Worm (Caenorhabditis elegans): Measurements from ENCODE around the gene Y43F8C.16.

The Y43F8C.16 gene

DNA sequence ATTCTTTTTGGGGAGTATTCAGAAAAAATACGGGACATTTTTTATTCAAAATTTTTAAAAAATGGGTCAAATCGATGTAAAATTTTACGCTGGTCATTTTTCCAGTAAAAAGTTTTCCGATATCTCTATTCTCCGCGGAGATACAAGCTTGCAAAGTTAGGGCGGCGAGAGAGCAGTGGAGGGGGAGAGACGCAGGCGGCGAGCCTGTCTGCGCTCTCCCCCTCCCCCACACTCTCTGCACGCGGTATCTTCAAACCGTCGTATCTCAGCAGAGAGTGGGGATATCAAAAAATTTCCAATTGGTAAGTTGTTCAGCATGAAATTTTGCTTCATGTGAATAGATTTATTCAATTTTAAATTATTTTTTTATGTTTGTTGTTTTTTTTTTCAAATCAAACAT is 43.5 kb downstream of the Y43F8C.16 start:
- TF ChIP-seq aha-1 (tag) (peak; percentile 83), zfp-3 (GFP tag; conservative IDR thresholded peaks at IDR 0.05) (no peak), zfp-2 (tag; optimal IDR thresholded peaks at IDR 0.05) (no peak), set-16 (GFP tag; IDR thresholded peaks at IDR 0.05) (peak; percentile 60)

- no peak for TF ChIP-seq nhr-102 (tag; optimal IDR thresholded peaks at IDR 0.05)
- no peak for TF ChIP-seq fkh-10 (GFP tag; optimal IDR thresholded peaks at IDR 0.05)
- no peak for TF ChIP-seq ctbp-1 (GFP tag; IDR thresholded peaks at IDR 0.05)
- TF ChIP-seq unc-39 (tag; optimal IDR thresholded peaks at IDR 0.05) = no peak
- TF ChIP-seq nhr-77 (tag; optimal IDR thresholded peaks at IDR 0.05) = no peak
- TF ChIP-seq lsy-2 (tag; optimal IDR thresholded peaks at IDR 0.05) = no peak
Observed at ce11 chrV:19670866-19671265, 44.5 kb downstream of the Y43F8C.16 start.

DNA sequence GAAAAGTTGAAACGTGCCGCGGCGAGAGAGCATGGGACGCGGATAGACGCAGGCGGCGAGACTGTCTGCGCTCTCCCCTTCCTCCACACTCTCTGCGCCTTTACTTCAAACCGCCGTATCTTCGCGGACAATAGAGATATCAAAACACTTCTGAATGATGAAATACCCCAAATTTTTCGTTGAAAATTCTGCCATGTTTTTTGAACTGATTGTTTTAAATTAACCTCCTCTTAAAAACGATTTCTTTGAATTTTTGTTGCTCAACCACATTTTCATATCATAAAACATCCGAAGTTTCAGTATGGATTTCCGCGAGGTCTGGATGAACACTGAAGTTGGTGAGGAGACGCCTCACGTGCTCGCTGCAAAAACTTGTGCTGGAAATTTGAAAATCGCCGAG is 45.4 kb downstream of the Y43F8C.16 start, which contains the start of gene Y43F8C.11:
Gene Y43F8C.11 (plus strand): TSS at position 301 of the 400 bp plus-strand sequence.
- TF ChIP-seq ces-1 (GFP tag; optimal IDR thresholded peaks at IDR 0.05) = no peak
- no peak for TF ChIP-seq skn-1 (tag; optimal IDR thresholded peaks at IDR 0.05)
- no peak for TF ChIP-seq snpc-4 (tag; optimal IDR thresholded peaks at IDR 0.05)
- no peak for TF ChIP-seq F37D6.2 (tag; optimal IDR thresholded peaks at IDR 0.05)
- no peak for TF ChIP-seq hlh-30 (tag; optimal IDR thresholded peaks at IDR 0.05; ENCODE audit: insufficient read depth)
- TF ChIP-seq arid-1 (GFP tag; conservative IDR thresholded peaks at IDR 0.05) = no peak
- TF ChIP-seq Y48G9A.11 (GFP tag; IDR thresholded peaks at IDR 0.05) = no peak
- TF ChIP-seq vab-7 (GFP tag; IDR thresholded peaks at IDR 0.05) = no peak
- TF ChIP-seq nhr-11 (tag; optimal IDR thresholded peaks at IDR 0.05) = no peak
- TF ChIP-seq dmd-9 (GFP tag; IDR thresholded peaks at IDR 0.05) = no peak
- no peak for TF ChIP-seq T26A8.4 (GFP tag; IDR thresholded peaks at IDR 0.05)
- TF ChIP-seq F49E8.2 (tag; optimal IDR thresholded peaks at IDR 0.05; ENCODE audit: borderline replicate concordance) = no peak

DNA sequence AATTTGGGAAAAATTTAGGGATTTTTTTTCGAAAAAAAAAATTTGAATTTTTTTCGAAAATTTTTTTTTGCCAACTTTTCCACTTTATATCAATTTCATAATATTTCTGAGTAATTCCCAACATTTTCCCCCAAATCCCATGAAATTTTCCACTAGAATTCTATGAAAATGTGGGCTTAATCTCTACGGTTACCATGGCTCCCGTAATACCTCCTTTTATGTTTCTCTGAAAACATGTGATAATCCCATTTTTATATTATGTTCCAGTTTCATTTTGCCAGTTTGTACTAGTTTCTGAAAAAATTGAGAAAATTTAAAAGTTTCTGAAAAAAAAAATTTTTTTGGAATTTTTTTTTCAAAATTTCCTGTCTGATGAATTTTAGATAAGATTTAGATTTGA is 47.1 kb downstream of the Y43F8C.16 start:
- TF ChIP-seq Y48G9A.11 (GFP tag; IDR thresholded peaks at IDR 0.05) = no peak
- no peak for TF ChIP-seq T20F7.1 (GFP tag; optimal IDR thresholded peaks at IDR 0.05)
- TF ChIP-seq unc-39 (tag; optimal IDR thresholded peaks at IDR 0.05) = no peak
- no peak for TF ChIP-seq aha-1 (tag)
- TF ChIP-seq hlh-30 (tag; optimal IDR thresholded peaks at IDR 0.05; ENCODE audit: insufficient read depth) = no peak
- no peak for TF ChIP-seq lin-39 (tag; optimal IDR thresholded peaks at IDR 0.05)
- no peak for TF ChIP-seq ceh-62 (tag; optimal IDR thresholded peaks at IDR 0.05)
- TF ChIP-seq nhr-42 (GFP tag; IDR thresholded peaks at IDR 0.05) = no peak
- TF ChIP-seq spr-1 (tag; optimal IDR thresholded peaks at IDR 0.05) = no peak
- TF ChIP-seq lin-29 (GFP tag; IDR thresholded peaks at IDR 0.05) = no peak
- TF ChIP-seq ZK337.2 (GFP tag; IDR thresholded peaks at IDR 0.05) = no peak
- no peak for TF ChIP-seq unc-62 (GFP tag; optimal IDR thresholded peaks at IDR 0.05 in 1 of 2)
- TF ChIP-seq unc-62 (tag; optimal IDR thresholded peaks at IDR 0.05) = no peak
- no peak for TF ChIP-seq duxl-1 (tag; optimal IDR thresholded peaks at IDR 0.05; ENCODE audit: poor library complexity)
- TF ChIP-seq php-3 (GFP tag; IDR thresholded peaks at IDR 0.05) = no peak
- no peak for TF ChIP-seq fkh-10 (GFP tag; optimal IDR thresholded peaks at IDR 0.05)
- TF ChIP-seq T26A8.4 (GFP tag; IDR thresholded peaks at IDR 0.05) = no peak
- no peak for TF ChIP-seq zag-1 (tag; optimal IDR thresholded peaks at IDR 0.05)
- no peak for TF ChIP-seq nhr-77 (tag; optimal IDR thresholded peaks at IDR 0.05)
- TF ChIP-seq ceh-28 (tag; optimal IDR thresholded peaks at IDR 0.05) = no peak
- TF ChIP-seq ama-1 (optimal IDR thresholded peaks at IDR 0.05) = no peak

ce11 chrV:19667716-19668115 is 47.6 kb downstream of the Y43F8C.16 start:
- TF ChIP-seq vab-7 (GFP tag; IDR thresholded peaks at IDR 0.05) (no peak), nhr-25 (tag; optimal IDR thresholded peaks at IDR 0.05; ENCODE audit: borderline replicate concordance, insufficient read depth) (no peak), F26F4.8 (GFP tag; conservative IDR thresholded peaks at IDR 0.05) (no peak), dmd-6 (GFP tag; IDR thresholded peaks at IDR 0.05) (no peak), dve-1 (tag; optimal IDR thresholded peaks at IDR 0.05; ENCODE audit: insufficient read depth) (no peak), nhr-42 (GFP tag; IDR thresholded peaks at IDR 0.05) (no peak), lin-29 (GFP tag; IDR thresholded peaks at IDR 0.05) (no peak), nhr-11 (tag; optimal IDR thresholded peaks at IDR 0.05) (no peak), duxl-1 (tag; optimal IDR thresholded peaks at IDR 0.05; ENCODE audit: poor library complexity) (no peak), zag-1 (tag; optimal IDR thresholded peaks at IDR 0.05) (no peak), F49E8.2 (tag; optimal IDR thresholded peaks at IDR 0.05; ENCODE audit: borderline replicate concordance) (no peak), ama-1 (optimal IDR thresholded peaks at IDR 0.05) (no peak), nhr-76 (tag; optimal IDR thresholded peaks at IDR 0.05) (no peak), mdt-29 (GFP tag; IDR thresholded peaks at IDR 0.05) (no peak), spr-3 (GFP tag; optimal IDR thresholded peaks at IDR 0.05) (no peak), lin-38 (GFP tag; IDR thresholded peaks at IDR 0.05) (no peak)
